Fruit fly (Drosophila melanogaster) whole organism, embryonic: ENCODE measurements around the gene VhaSFD.
A peak's percentile ranks its signal among the peaks of the same experiment; 100 is the strongest.

ENCODE experiments used
- CG10147 ChIP-seq: fragments of 200-800 bp; sonication (Bioruptor generic); optimal IDR thresholded peaks from 2 replicates; lab custom pipeline; 2019; ENCODE audit warnings: missing biosample characterization, mild to moderate bottlenecking, missing genetic modification characterization, moderate library complexity
- CG10366 ChIP-seq: fragments of 200-800 bp; sonication (Bioruptor generic); IDR thresholded peaks from 2 replicates; pipeline ENCODE4 v1.3.6; 2022; ENCODE audit warnings: missing biosample characterization, missing genetic modification characterization
- CG11696 ChIP-seq: fragments of 200-800 bp; sonication (Bioruptor generic); IDR thresholded peaks from 2 replicates; pipeline ENCODE4 v1.3.6; 2022; ENCODE audit warnings: missing biosample characterization, missing genetic modification characterization
- CG12942 ChIP-seq: fragments of 200-800 bp; sonication (Bioruptor generic); optimal IDR thresholded peaks from 3 replicates; lab custom pipeline; 2016; ENCODE audit warnings: missing biosample characterization, missing genetic modification characterization
- CG13624 ChIP-seq: fragments of 200-800 bp; sonication (Bioruptor generic); optimal IDR thresholded peaks from 2 replicates; lab custom pipeline; 2016; ENCODE audit warnings: missing biosample characterization, missing genetic modification characterization
- CG15514 ChIP-seq: fragments of 200-800 bp; sonication (Bioruptor generic); optimal IDR thresholded peaks from 3 replicates; lab custom pipeline; 2017; ENCODE audit warnings: missing biosample characterization, missing genetic modification characterization, mild to moderate bottlenecking, moderate library complexity, missing genetic modification reagents
- CG16779 ChIP-seq: fragments of 200-800 bp; sonication (Bioruptor generic); IDR thresholded peaks from 2 replicates; pipeline ENCODE4 v1.3.6; 2022; ENCODE audit warnings: missing biosample characterization, missing genetic modification characterization
- CG16813 ChIP-seq: fragments of 200-800 bp; sonication (Bioruptor generic); IDR thresholded peaks from 3 replicates; pipeline ENCODE4 v1.3.6; 2022; ENCODE audit warnings: missing biosample characterization, missing genetic modification characterization; ENCODE audit not compliant: partially characterized antibody
- CG17568 ChIP-seq: fragments of 200-800 bp; sonication (Bioruptor generic); optimal IDR thresholded peaks from 2 replicates; lab custom pipeline; 2018; ENCODE audit warnings: missing biosample characterization, mild to moderate bottlenecking, missing genetic modification characterization, moderate library complexity
- CG2712 ChIP-seq: fragments of 200-800 bp; optimal IDR thresholded peaks from 3 replicates; lab custom pipeline; 2019; ENCODE audit warnings: missing biosample characterization, mild to moderate bottlenecking, missing genetic modification characterization, moderate library complexity
- CG30020 ChIP-seq: fragments of 200-800 bp; optimal IDR thresholded peaks from 2 replicates; lab custom pipeline; 2019; ENCODE audit warnings: missing biosample characterization, mild to moderate bottlenecking, missing genetic modification characterization, moderate library complexity
- CG30431 ChIP-seq: fragments of 200-800 bp; sonication (Bioruptor generic); optimal IDR thresholded peaks from 2 replicates; lab custom pipeline; 2017; ENCODE audit warnings: missing biosample characterization, missing genetic modification characterization
- CG31224 ChIP-seq: fragments of 200-800 bp; sonication (Bioruptor generic); IDR thresholded peaks from 2 replicates; pipeline ENCODE4 v1.3.6; 2022; ENCODE audit warnings: missing biosample characterization, missing genetic modification characterization
- CG31388 ChIP-seq: fragments of 200-800 bp; sonication (Bioruptor generic); optimal IDR thresholded peaks from 2 replicates; lab custom pipeline; 2016; ENCODE audit warnings: missing biosample characterization, missing genetic modification characterization
- CG4282 ChIP-seq: fragments of 200-800 bp; sonication (Bioruptor generic); optimal IDR thresholded peaks from 2 replicates; lab custom pipeline; 2016; ENCODE audit warnings: missing biosample characterization, missing genetic modification characterization
- CG4707 ChIP-seq: fragments of 200-800 bp; sonication (Bioruptor generic); optimal IDR thresholded peaks from 2 replicates; lab custom pipeline; 2018; ENCODE audit warnings: missing biosample characterization, mild to moderate bottlenecking, missing genetic modification characterization, moderate library complexity
- CG6654 ChIP-seq: fragments of 200-800 bp; sonication (Bioruptor generic); optimal IDR thresholded peaks from 2 replicates; lab custom pipeline; 2017; ENCODE audit warnings: missing biosample characterization, mild to moderate bottlenecking, missing genetic modification characterization
- CG6791 ChIP-seq: fragments of 200-800 bp; sonication (Bioruptor generic); IDR thresholded peaks from 3 replicates; pipeline ENCODE4 v1.3.6; 2022; ENCODE audit warnings: missing biosample characterization, missing genetic modification characterization; ENCODE audit not compliant: partially characterized antibody
- CG7357 ChIP-seq: fragments of 200-800 bp; sonication (Bioruptor generic); IDR thresholded peaks from 3 replicates; pipeline ENCODE4 v1.3.6; 2022; ENCODE audit warnings: missing biosample characterization, missing genetic modification characterization
- CG7839 ChIP-seq: fragments of 200-800 bp; sonication (Bioruptor generic); optimal IDR thresholded peaks from 3 replicates; lab custom pipeline; 2018; ENCODE audit warnings: missing biosample characterization, mild to moderate bottlenecking, missing genetic modification characterization, moderate library complexity
- CoRest ChIP-seq: fragments of 200-800 bp; sonication (Bioruptor generic); optimal IDR thresholded peaks from 3 replicates; lab custom pipeline; 2018; ENCODE audit warnings: missing biosample characterization, mild to moderate bottlenecking, missing genetic modification characterization, moderate library complexity
- Dll ChIP-seq: fragments of 200-800 bp; sonication (Bioruptor generic); IDR thresholded peaks from 4 replicates; pipeline ENCODE4 v1.3.6; 2022; ENCODE audit warnings: missing biosample characterization, missing genetic modification characterization; ENCODE audit not compliant: partially characterized antibody
- Dref ChIP-seq: fragments of 200-800 bp; sonication (Bioruptor generic); IDR thresholded peaks from 2 replicates; pipeline ENCODE4 v1.3.6; 2022; ENCODE audit warnings: missing biosample characterization, missing genetic modification characterization
- HLH54F ChIP-seq: fragments of 200-800 bp; sonication (Bioruptor generic); optimal IDR thresholded peaks from 3 replicates; lab custom pipeline; 2016; ENCODE audit warnings: missing biosample characterization, missing genetic modification characterization
- Kr ChIP-seq: fragments of 200-800 bp; sonication (Bioruptor generic); optimal IDR thresholded peaks from 2 replicates; lab custom pipeline; 2017; ENCODE audit warnings: missing biosample characterization, mild to moderate bottlenecking, missing genetic modification characterization
- Lim3 ChIP-seq: fragments of 200-800 bp; sonication (Bioruptor generic); IDR thresholded peaks from 2 replicates; pipeline ENCODE4 v1.3.6; 2022; ENCODE audit warnings: missing biosample characterization, missing genetic modification characterization
- MBD-R2 ChIP-seq: fragments of 200-800 bp; sonication (Bioruptor generic); IDR thresholded peaks from 2 replicates; pipeline ENCODE4 v1.3.6; 2022; ENCODE audit warnings: missing biosample characterization, missing genetic modification characterization
- Mes4 ChIP-seq: fragments of 200-800 bp; sonication (Bioruptor generic); optimal IDR thresholded peaks from 2 replicates; lab custom pipeline; 2016; ENCODE audit warnings: missing biosample characterization, missing genetic modification characterization
- PHDP ChIP-seq: fragments of 200-800 bp; sonication (Bioruptor generic); optimal IDR thresholded peaks from 3 replicates; lab custom pipeline; 2018; ENCODE audit warnings: missing biosample characterization, mild to moderate bottlenecking, missing genetic modification characterization, moderate library complexity
- Poxn ChIP-seq: fragments of 200-800 bp; sonication (Bioruptor generic); IDR thresholded peaks from 2 replicates; pipeline ENCODE4 v1.3.6; 2022; ENCODE audit warnings: missing biosample characterization, missing genetic modification characterization
- Ssrp ChIP-seq: fragments of 200-800 bp; sonication (Bioruptor generic); optimal IDR thresholded peaks from 2 replicates; lab custom pipeline; 2018; ENCODE audit warnings: missing biosample characterization, mild to moderate bottlenecking, missing genetic modification characterization, moderate library complexity
- ab ChIP-seq: fragments of 200-800 bp; sonication (Bioruptor generic); optimal IDR thresholded peaks from 2 replicates; lab custom pipeline; 2016; ENCODE audit warnings: missing biosample characterization, missing genetic modification characterization
- bowl ChIP-seq: fragments of 200-800 bp; sonication (Bioruptor generic); IDR thresholded peaks from 2 replicates; pipeline ENCODE4 v1.3.6; 2022; ENCODE audit warnings: missing biosample characterization, missing genetic modification characterization
- crp ChIP-seq, 2 experiments: fragments of 200-800 bp; sonication (Bioruptor generic); optimal IDR thresholded peaks; 2 replicates in 1 of 2; 3 replicates in 1 of 2; lab custom pipeline; 2017; ENCODE audit warnings: missing biosample characterization in 2 of 2, missing genetic modification characterization in 2 of 2, mild to moderate bottlenecking in 1 of 2, moderate library complexity in 1 of 2
- dan ChIP-seq: fragments of 200-800 bp; sonication (Bioruptor generic); IDR thresholded peaks from 2 replicates; pipeline ENCODE4 v1.3.6; 2022; ENCODE audit warnings: missing biosample characterization, missing genetic modification characterization
- gce ChIP-seq: fragments of 200-800 bp; sonication (Bioruptor generic); IDR thresholded peaks from 3 replicates; pipeline ENCODE4 v1.3.6; 2022; ENCODE audit warnings: missing biosample characterization, missing genetic modification characterization
- hbn ChIP-seq: fragments of 200-800 bp; sonication (Bioruptor generic); IDR thresholded peaks from 2 replicates; pipeline ENCODE4 v1.3.6; 2022; ENCODE audit warnings: missing biosample characterization, missing genetic modification characterization; ENCODE audit not compliant: partially characterized antibody
- her ChIP-seq: fragments of 200-800 bp; sonication (Bioruptor generic); optimal IDR thresholded peaks from 2 replicates; lab custom pipeline; 2016; ENCODE audit warnings: missing biosample characterization, missing genetic modification characterization
- insv ChIP-seq, 2 experiments: fragments of 200-800 bp; sonication (Bioruptor generic); optimal IDR thresholded peaks; 3 replicates each; lab custom pipeline; 2016 to 2018; ENCODE audit warnings: missing biosample characterization in 2 of 2, missing genetic modification characterization in 2 of 2
- lmd ChIP-seq: fragments of 200-800 bp; sonication (Bioruptor generic); IDR thresholded peaks from 2 replicates; pipeline ENCODE4 v1.3.6; 2022; ENCODE audit warnings: missing biosample characterization, missing genetic modification characterization
- p53 ChIP-seq: fragments of 200-800 bp; sonication (Bioruptor generic); optimal IDR thresholded peaks from 2 replicates; lab custom pipeline; 2016; ENCODE audit warnings: missing biosample characterization, missing genetic modification characterization
- pzg ChIP-seq: fragments of 200-800 bp; sonication (Bioruptor generic); optimal IDR thresholded peaks from 3 replicates; lab custom pipeline; 2018; ENCODE audit warnings: missing biosample characterization, mild to moderate bottlenecking, missing genetic modification characterization, moderate library complexity
- slp2 ChIP-seq: fragments of 200-800 bp; sonication (Bioruptor generic); optimal IDR thresholded peaks from 2 replicates; lab custom pipeline; 2016; ENCODE audit warnings: missing biosample characterization, missing genetic modification characterization
- sr ChIP-seq: fragments of 200-800 bp; sonication (Bioruptor generic); IDR thresholded peaks from 3 replicates; pipeline ENCODE4 v1.3.6; 2022; ENCODE audit warnings: missing biosample characterization, missing genetic modification characterization
- tll ChIP-seq, 2 experiments: fragments of 200-800 bp in 1 of 2; fragments of >200 bp in 1 of 2; sonication (Bioruptor generic) in 1 of 2; optimal IDR thresholded peaks; 2 replicates each; lab custom pipeline; 2017 to 2019; ENCODE audit warnings: missing biosample characterization in 2 of 2, missing genetic modification characterization in 2 of 2, mild to moderate bottlenecking in 1 of 2, moderate library complexity in 1 of 2
- tna ChIP-seq: fragments of 200-800 bp; sonication (Bioruptor generic); IDR thresholded peaks from 2 replicates; pipeline ENCODE4 v1.3.6; 2022; ENCODE audit warnings: missing biosample characterization, missing genetic modification characterization; ENCODE audit not compliant: partially characterized antibody
- wdn ChIP-seq: fragments of 200-800 bp; sonication (Bioruptor generic); IDR thresholded peaks from 2 replicates; pipeline ENCODE4 v1.3.6; 2022; ENCODE audit warnings: missing biosample characterization, missing genetic modification characterization
- wor ChIP-seq: fragments of 200-800 bp; sonication (Bioruptor generic); IDR thresholded peaks from 2 replicates; pipeline ENCODE4 v1.3.6; 2022; ENCODE audit warnings: missing biosample characterization, missing genetic modification characterization

Gene VhaSFD

dm6 chr2L:16715841-16716701, 11.6 kb downstream of the VhaSFD start, which contains the start of the genes Cyt-c-d and CG31808 (continued):
- TF ChIP-seq p53 (GFP tag; lab: Kevin White, UChicago) (peak; percentile 56), lmd (GFP tag; lab: Robert Waterston, UW) (peak; percentile 97), tll (GFP tag; optimal IDR thresholded peaks at IDR 0.05; lab: Kevin White, UChicago) (peak in 1 of 2 experiments; percentile 11), tna (no peak; the same call in 1 of the 2 replicates), Mes4 (GFP tag; lab: Kevin White, UChicago) (peak; percentile 94), CG6791 (GFP tag; lab: Robert Waterston, UW) (peak; percentile 42; the same call in 1 of the 3 replicates), Dref (GFP tag; lab: Robert Waterston, UW) (no peak), Kr (GFP tag; lab: Kevin White, UChicago) (peak; percentile 71), CG7357 (peak; percentile 91), CG15514 (GFP tag; lab: Kevin White, UChicago) (peak; percentile 88), CG4282 (GFP tag; lab: Kevin White, UChicago) (peak; percentile 67), her (GFP tag; lab: Kevin White, UChicago) (peak; percentile 80), CG30020 (tag; lab: Kevin White, UChicago) (peak; percentile 81), CG17568 (peak; percentile 95), PHDP (peak; percentile 98), bowl (peak; percentile 96), CG2712 (tag; lab: Kevin White, UChicago) (peak; percentile 98), MBD-R2 (GFP tag; lab: Robert Waterston, UW) (peak; percentile 86), ab (GFP tag; lab: Kevin White, UChicago) (peak; percentile 86), Dll (peak; percentile 35; the same call in 1 of the 4 replicates), CG10147 (GFP tag; lab: Kevin White, UChicago) (peak; percentile 85), crp (GFP tag; optimal IDR thresholded peaks at IDR 0.05; lab: Kevin White, UChicago) (peak in 1 of 2 experiments; percentile 70), CG7839 (tag; lab: Kevin White, UChicago) (peak; percentile 97), sr (peak; percentile 87), CG6654 (GFP tag; lab: Kevin White, UChicago) (peak; percentile 88), gce (GFP tag; lab: Robert Waterston, UW) (peak; percentile 97), CG10366 (peak; percentile 98), CG31388 (peak; percentile 90), CG31224 (GFP tag; lab: Robert Waterston, UW) (peak; percentile 86), Ssrp (peak; percentile 97), wdn (GFP tag; lab: Robert Waterston, UW) (peak; percentile 91), CG4707 (GFP tag; lab: Kevin White, UChicago) (peak; percentile 93), hbn (GFP tag; lab: Robert Waterston, UW) (no peak), CG11696 (GFP tag; lab: Robert Waterston, UW) (peak; percentile 87), Lim3 (peak; percentile 87), pzg (GFP tag; lab: Kevin White, UChicago) (peak; percentile 8), wor (GFP tag; lab: Robert Waterston, UW) (peak; percentile 98), Poxn (peak; percentile 74), CG13624 (GFP tag; lab: Kevin White, UChicago) (peak; percentile 84), CoRest (tag; lab: Kevin White, UChicago) (peak; percentile 96), CG16813 (0 out of 3 replicates have a peak, but pooled peaks have one; percentile 31), HLH54F (GFP tag; lab: Kevin White, UChicago) (peak; percentile 85), CG12942 (GFP tag; lab: Kevin White, UChicago) (peak; percentile 95), dan (peak; percentile 75; the same call in 1 of the 2 replicates), slp2 (peak; percentile 88), insv (GFP tag; optimal IDR thresholded peaks at IDR 0.05; lab: Kevin White, UChicago) (peak in 1 of 2 experiments; percentile 59), CG30431 (peak; percentile 94), CG16779 (GFP tag; lab: Robert Waterston, UW) (peak; percentile 82)
